Fruit fly (Drosophila melanogaster): ENCODE data around the gene CG4666.

The CG4666 gene

DNA sequence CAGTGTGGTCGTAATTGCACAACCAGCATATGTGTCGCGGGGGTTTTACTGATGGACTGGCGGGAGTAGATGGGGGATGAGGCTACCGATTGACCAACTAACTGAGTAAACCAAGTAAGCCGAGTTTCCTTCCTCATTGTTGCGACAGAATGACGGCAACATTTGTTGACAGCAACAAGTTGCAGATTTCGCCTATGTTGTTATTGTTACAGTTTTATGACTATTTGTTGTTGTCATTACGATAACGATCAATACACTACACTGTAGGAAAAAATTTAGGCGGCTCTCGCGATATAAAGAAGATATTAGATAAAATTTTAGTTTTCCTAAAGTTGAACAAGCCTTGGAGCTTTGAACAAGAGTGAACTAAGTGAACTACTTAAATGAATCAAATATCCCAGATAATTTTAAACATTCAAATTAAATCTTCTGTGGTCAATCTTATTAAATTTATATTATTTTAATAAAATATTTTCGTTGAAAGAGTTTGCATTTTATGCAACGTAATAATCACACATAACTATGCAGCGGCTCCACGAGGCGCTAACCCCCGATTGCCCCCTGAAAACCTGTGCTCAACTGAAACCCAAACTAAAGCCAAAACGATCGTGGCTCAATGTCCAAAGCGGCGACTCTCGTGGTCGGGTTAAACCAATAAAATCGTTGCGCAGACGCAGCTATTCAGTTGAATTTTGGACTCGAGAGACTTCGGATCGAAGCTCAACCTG lies 10.1 kb downstream of the CG4666 start, which contains the start of gene CG5928 (continued):
- TF ChIP-seq CG18599 (GFP tag; optimal IDR thresholded peaks at IDR 0.05) (no peak), GATAe (GFP tag; conservative IDR thresholded peaks at IDR 0.05) (no peak), CG30403 (GFP tag; optimal IDR thresholded peaks at IDR 0.05) (peak; percentile 35), al (GFP tag; IDR thresholded peaks at IDR 0.05) (no peak), CG17912 (GFP tag; optimal IDR thresholded peaks at IDR 0.05) (no peak), hkb (optimal IDR thresholded peaks at IDR 0.05) (no peak), hkb (GFP tag; IDR thresholded peaks at IDR 0.05) (peak; percentile 66), CG17359 (tag; optimal IDR thresholded peaks at IDR 0.05) (peak; percentile 63), CG14441 (GFP tag; IDR thresholded peaks at IDR 0.05) (peak; percentile 56), CG7839 (tag; optimal IDR thresholded peaks at IDR 0.05) (peak; percentile 47), CG34224 (GFP tag; IDR thresholded peaks at IDR 0.05; ENCODE audit: partially characterized antibody) (no peak), gce (GFP tag; IDR thresholded peaks at IDR 0.05) (no peak), Awh (GFP tag; IDR thresholded peaks at IDR 0.05) (no peak), dpn (GFP tag; optimal IDR thresholded peaks at IDR 0.05) (peak in 1 of 2 experiments; percentile 14), CG10543 (GFP tag; optimal IDR thresholded peaks at IDR 0.05) (no peak), tup (GFP tag; optimal IDR thresholded peaks at IDR 0.05) (no peak), wdn (GFP tag; IDR thresholded peaks at IDR 0.05) (no peak), YL-1 (GFP tag; optimal IDR thresholded peaks at IDR 0.05) (no peak), nom (GFP tag; optimal IDR thresholded peaks at IDR 0.05) (no peak), HHEX (GFP tag; optimal IDR thresholded peaks at IDR 0.05) (peak; percentile 27), salm (tag; optimal IDR thresholded peaks at IDR 0.05) (no peak), Gsc (GFP tag; IDR thresholded peaks at IDR 0.05) (no peak), wor (GFP tag; IDR thresholded peaks at IDR 0.05) (no peak), ash1 (GFP tag; optimal IDR thresholded peaks at IDR 0.05) (no peak), Stat92E (GFP tag; optimal IDR thresholded peaks at IDR 0.05) (no peak), emc (GFP tag; optimal IDR thresholded peaks at IDR 0.05) (no peak), CG10979 (tag; optimal IDR thresholded peaks at IDR 0.05) (peak; percentile 30), CG15696 (tag; optimal IDR thresholded peaks at IDR 0.05) (no peak), fru (optimal IDR thresholded peaks at IDR 0.05) (no peak), CG7271 (tag; optimal IDR thresholded peaks at IDR 0.05) (no peak), run (tag; optimal IDR thresholded peaks at IDR 0.05) (no peak), sug (tag; optimal IDR thresholded peaks at IDR 0.05) (peak; percentile 12), Adf1 (GFP tag; IDR thresholded peaks at IDR 0.05) (no peak), Ravus (GFP tag; IDR thresholded peaks at IDR 0.05) (no peak), seq (GFP tag; IDR thresholded peaks at IDR 0.05) (no peak), Myb (GFP tag; optimal IDR thresholded peaks at IDR 0.05) (no peak), CG18476 (GFP tag; optimal IDR thresholded peaks at IDR 0.05) (peak; percentile 13), CG11247 (GFP tag; IDR thresholded peaks at IDR 0.05) (no peak), CG10462 (GFP tag; optimal IDR thresholded peaks at IDR 0.05) (no peak), NK7.1 (GFP tag; optimal IDR thresholded peaks at IDR 0.05) (no peak), CrebB (tag; optimal IDR thresholded peaks at IDR 0.05) (no peak), CG4820 (GFP tag; optimal IDR thresholded peaks at IDR 0.05) (no peak), CG3847 (GFP tag; IDR thresholded peaks at IDR 0.05) (no peak), CG9797 (GFP tag; optimal IDR thresholded peaks at IDR 0.05) (no peak), phol (tag; optimal IDR thresholded peaks at IDR 0.05) (peak; percentile 68), cato (GFP tag; optimal IDR thresholded peaks at IDR 0.05; ENCODE audit: borderline replicate concordance) (no peak), CG6854 (GFP tag; optimal IDR thresholded peaks at IDR 0.05) (no peak), nerfin-2 (GFP tag; IDR thresholded peaks at IDR 0.05; ENCODE audit: partially characterized antibody) (no peak), ro (GFP tag; IDR thresholded peaks at IDR 0.05) (no peak), CG17612 (GFP tag; IDR thresholded peaks at IDR 0.05) (no peak), ken (GFP tag; IDR thresholded peaks at IDR 0.05) (no peak)
